Fruit fly (Drosophila melanogaster) whole organism, embryonic: ENCODE data around the gene CG16865.

Experiments
- Abd-B ChIP-seq: fragments of 200-800 bp; sonication (Bioruptor generic); optimal IDR thresholded peaks from 2 replicates; lab custom pipeline; 2018; ENCODE audit warnings: missing biosample characterization, mild to moderate bottlenecking, missing genetic modification characterization, moderate library complexity
- Antp ChIP-seq: fragments of 200-800 bp; sonication (Bioruptor generic); optimal IDR thresholded peaks from 3 replicates; lab custom pipeline; 2016; ENCODE audit warnings: missing biosample characterization, missing genetic modification characterization
- Atf3 ChIP-seq: fragments of 200-800 bp; sonication (Bioruptor generic); optimal IDR thresholded peaks from 3 replicates; lab custom pipeline; 2016; ENCODE audit warnings: missing biosample characterization, missing genetic modification characterization
- CG10462 ChIP-seq: fragments of 200-800 bp; sonication (Bioruptor generic); optimal IDR thresholded peaks from 2 replicates; lab custom pipeline; 2016; ENCODE audit warnings: missing biosample characterization, missing genetic modification characterization
- CG10959 ChIP-seq: fragments of 200-800 bp; sonication (Bioruptor generic); IDR thresholded peaks from 2 replicates; pipeline ENCODE4 v1.3.6; 2022; ENCODE audit warnings: missing biosample characterization, missing genetic modification characterization
- CG11093 ChIP-seq: fragments of 200-800 bp; sonication (Bioruptor generic); IDR thresholded peaks from 3 replicates; pipeline ENCODE4 v1.3.6; 2022; ENCODE audit warnings: missing biosample characterization, missing genetic modification characterization
- CG12236 ChIP-seq: fragments of 200-800 bp; sonication (Bioruptor generic); optimal IDR thresholded peaks from 2 replicates; lab custom pipeline; 2016; ENCODE audit warnings: missing biosample characterization, missing genetic modification characterization
- CG14441 ChIP-seq: fragments of 200-800 bp; sonication (Bioruptor generic); IDR thresholded peaks from 2 replicates; pipeline ENCODE4 v1.3.6; 2022; ENCODE audit warnings: missing biosample characterization, missing genetic modification characterization
- CG15601 ChIP-seq: fragments of 200-800 bp; sonication (Bioruptor generic); optimal IDR thresholded peaks from 3 replicates; lab custom pipeline; 2019; ENCODE audit warnings: missing biosample characterization, mild to moderate bottlenecking, missing genetic modification characterization, moderate library complexity
- CG1603 ChIP-seq: fragments of 200-800 bp; sonication (Bioruptor generic); optimal IDR thresholded peaks from 2 replicates; lab custom pipeline; 2019; ENCODE audit warnings: missing biosample characterization, mild to moderate bottlenecking, missing genetic modification characterization, moderate library complexity
- CG16863 ChIP-seq: fragments of 200-800 bp; sonication (Bioruptor generic); optimal IDR thresholded peaks from 3 replicates; lab custom pipeline; 2016; ENCODE audit warnings: missing biosample characterization, missing genetic modification characterization
- CG17829 ChIP-seq: fragments of 200-800 bp; optimal IDR thresholded peaks from 2 replicates; lab custom pipeline; 2019; ENCODE audit warnings: missing biosample characterization, mild to moderate bottlenecking, missing genetic modification characterization, moderate library complexity
- CG18011 ChIP-seq: fragments of 200-800 bp; sonication (Bioruptor generic); optimal IDR thresholded peaks from 2 replicates; lab custom pipeline; 2017; ENCODE audit warnings: missing biosample characterization, missing genetic modification characterization, mild to moderate bottlenecking, moderate library complexity, missing genotype
- CG32532 ChIP-seq: fragments of 200-800 bp; sonication (Bioruptor generic); IDR thresholded peaks from 2 replicates; pipeline ENCODE4 v1.3.6; 2022; ENCODE audit warnings: missing biosample characterization, missing genetic modification characterization
- CG34422 ChIP-seq: fragments of 200-800 bp; sonication (Bioruptor generic); IDR thresholded peaks from 3 replicates; pipeline ENCODE4 v1.3.6; 2022; ENCODE audit warnings: missing biosample characterization, missing genetic modification characterization
- CG3995 ChIP-seq: fragments of 200-800 bp; sonication (Bioruptor generic); optimal IDR thresholded peaks from 3 replicates; lab custom pipeline; 2016; ENCODE audit warnings: missing biosample characterization, missing genetic modification characterization
- CG6854 ChIP-seq: fragments of 200-800 bp; sonication (Bioruptor generic); optimal IDR thresholded peaks from 3 replicates; lab custom pipeline; 2017; ENCODE audit warnings: missing biosample characterization, mild to moderate bottlenecking, missing genetic modification characterization
- CG7357 ChIP-seq: fragments of 200-800 bp; sonication (Bioruptor generic); IDR thresholded peaks from 3 replicates; pipeline ENCODE4 v1.3.6; 2022; ENCODE audit warnings: missing biosample characterization, missing genetic modification characterization
- CG7372 ChIP-seq: fragments of 200-800 bp; sonication (Bioruptor generic); IDR thresholded peaks from 2 replicates; pipeline ENCODE4 v1.3.6; 2022; ENCODE audit warnings: missing biosample characterization, missing genetic modification characterization
- CG7963 ChIP-seq: fragments of 200-800 bp; sonication (Bioruptor generic); IDR thresholded peaks from 3 replicates; pipeline ENCODE4 v1.3.6; 2022; ENCODE audit warnings: missing biosample characterization, missing genetic modification characterization; ENCODE audit not compliant: partially characterized antibody
- CG8089 ChIP-seq: fragments of 200-800 bp; sonication (Bioruptor generic); optimal IDR thresholded peaks from 3 replicates; lab custom pipeline; 2016; ENCODE audit warnings: missing biosample characterization, missing genetic modification characterization
- CG8281 ChIP-seq: fragments of 200-800 bp; sonication (Bioruptor generic); optimal IDR thresholded peaks from 2 replicates; lab custom pipeline; 2018; ENCODE audit warnings: missing biosample characterization, mild to moderate bottlenecking, missing genetic modification characterization, moderate library complexity
- Dek ChIP-seq: fragments of 200-800 bp; sonication (Bioruptor generic); optimal IDR thresholded peaks from 3 replicates; lab custom pipeline; 2019; ENCODE audit warnings: missing biosample characterization, mild to moderate bottlenecking, missing genetic modification characterization, moderate library complexity
- Dref ChIP-seq: fragments of 200-800 bp; sonication (Bioruptor generic); IDR thresholded peaks from 2 replicates; pipeline ENCODE4 v1.3.6; 2022; ENCODE audit warnings: missing biosample characterization, missing genetic modification characterization
- Ets97D ChIP-seq: fragments of 200-800 bp; sonication (Bioruptor generic); optimal IDR thresholded peaks from 3 replicates; lab custom pipeline; 2016; ENCODE audit warnings: missing biosample characterization, missing genetic modification characterization
- Mad ChIP-seq: fragments of 200-800 bp; sonication (Bioruptor generic); optimal IDR thresholded peaks from 2 replicates; lab custom pipeline; 2016; ENCODE audit warnings: missing biosample characterization, missing genetic modification characterization
- NfI ChIP-seq: fragments of 200-800 bp; sonication (Bioruptor generic); optimal IDR thresholded peaks from 3 replicates; lab custom pipeline; 2018; ENCODE audit warnings: missing biosample characterization, mild to moderate bottlenecking, missing genetic modification characterization, moderate library complexity
- Optix ChIP-seq: fragments of 200-800 bp; sonication (Bioruptor generic); IDR thresholded peaks from 3 replicates; pipeline ENCODE4 v1.3.6; 2022; ENCODE audit warnings: missing biosample characterization, missing genetic modification characterization
- Stat92E ChIP-seq, 3 experiments: fragments of >200 bp in 2 of 3; fragments of 200-800 bp in 1 of 3; sonication (Bioruptor generic) in 1 of 3; optimal IDR thresholded peaks; 2 replicates each; lab custom pipeline; 2017 to 2019; ENCODE audit warnings: missing biosample characterization in 3 of 3, missing genetic modification characterization in 3 of 3, mild to moderate bottlenecking in 1 of 3, moderate library complexity in 1 of 3
- Usf ChIP-seq: fragments of 200-800 bp; sonication (Bioruptor generic); optimal IDR thresholded peaks from 2 replicates; lab custom pipeline; 2017; ENCODE audit warnings: missing genotype, missing biosample characterization, missing genetic modification characterization
- Xbp1 ChIP-seq: fragments of 200-800 bp; sonication (Bioruptor generic); optimal IDR thresholded peaks from 3 replicates; lab custom pipeline; 2016; ENCODE audit warnings: missing biosample characterization, mild to moderate bottlenecking, missing genetic modification characterization
- az2 ChIP-seq: fragments of 200-800 bp; sonication (Bioruptor generic); optimal IDR thresholded peaks from 3 replicates; lab custom pipeline; 2016; ENCODE audit warnings: missing biosample characterization, missing genetic modification characterization
- bab2 ChIP-seq: fragments of 200-800 bp; sonication (Bioruptor generic); optimal IDR thresholded peaks from 2 replicates; lab custom pipeline; 2016; ENCODE audit warnings: missing biosample characterization, missing genetic modification characterization
- bsh ChIP-seq, 2 experiments: fragments of 200-800 bp; sonication (Bioruptor generic); optimal IDR thresholded peaks; 2 replicates each; lab custom pipeline; 2017 to 2018; ENCODE audit warnings: mild to moderate bottlenecking in 2 of 2, missing biosample characterization in 2 of 2, missing genetic modification characterization in 2 of 2, moderate library complexity in 1 of 2
- chif ChIP-seq, 2 experiments: fragments of 200-800 bp; sonication (Bioruptor generic); optimal IDR thresholded peaks; 3 replicates each; lab custom pipeline; 2016; ENCODE audit warnings: missing biosample characterization in 2 of 2, missing genetic modification characterization in 2 of 2
- ci ChIP-seq: fragments of 200-800 bp; sonication (Bioruptor generic); IDR thresholded peaks from 3 replicates; pipeline ENCODE4 v1.3.6; 2022; ENCODE audit warnings: missing biosample characterization, missing genetic modification characterization
- dpn ChIP-seq, 2 experiments: fragments of 200-800 bp; sonication (Bioruptor generic); optimal IDR thresholded peaks; 3 replicates each; lab custom pipeline; 2016; ENCODE audit warnings: missing biosample characterization in 2 of 2, missing genetic modification characterization in 2 of 2
- fd64A ChIP-seq: fragments of 200-800 bp; sonication (Bioruptor generic); optimal IDR thresholded peaks from 3 replicates; lab custom pipeline; 2018; ENCODE audit warnings: missing biosample characterization, mild to moderate bottlenecking, missing genetic modification characterization
- gcm ChIP-seq: fragments of 200-800 bp; sonication (Bioruptor generic); optimal IDR thresholded peaks from 2 replicates; lab custom pipeline; 2019; ENCODE audit warnings: missing biosample characterization, mild to moderate bottlenecking, missing genetic modification characterization, moderate library complexity
- gro ChIP-seq: fragments of 200-800 bp; sonication (Bioruptor generic); optimal IDR thresholded peaks from 2 replicates; lab custom pipeline; 2016; ENCODE audit warnings: missing biosample characterization, missing genetic modification characterization
- ham ChIP-seq: fragments of 200-800 bp; sonication (Bioruptor generic); IDR thresholded peaks from 2 replicates; pipeline ENCODE4 v1.3.6; 2022; ENCODE audit warnings: missing biosample characterization, missing genetic modification characterization
- hkb ChIP-seq, 2 experiments: fragments of 200-800 bp in 1 of 2; fragments of >200 bp in 1 of 2; sonication (Bioruptor generic) in 1 of 2; IDR thresholded peaks in 1 of 2; optimal IDR thresholded peaks in 1 of 2; 2 replicates each; pipeline versions ENCODE4 v1.3.6 to Lab custom; 2017 to 2022; ENCODE audit warnings: missing biosample characterization in 1 of 2, missing genetic modification characterization in 1 of 2
- kah ChIP-seq: fragments of 200-800 bp; sonication (Bioruptor generic); optimal IDR thresholded peaks from 2 replicates; lab custom pipeline; 2018; ENCODE audit warnings: missing biosample characterization, mild to moderate bottlenecking, missing genetic modification characterization
- kay ChIP-seq: fragments of 200-800 bp; sonication (Bioruptor generic); optimal IDR thresholded peaks from 2 replicates; lab custom pipeline; 2016; ENCODE audit warnings: missing biosample characterization, missing genetic modification characterization
- pnt ChIP-seq: fragments of 200-800 bp; sonication (Bioruptor generic); optimal IDR thresholded peaks from 3 replicates; lab custom pipeline; 2016; ENCODE audit warnings: missing biosample characterization, missing genetic modification characterization
- prd ChIP-seq, 3 experiments: fragments of >200 bp in 2 of 3; fragments of 200-800 bp in 1 of 3; sonication (Bioruptor generic) in 1 of 3; optimal IDR thresholded peaks in 2 of 3; IDR thresholded peaks in 1 of 3; 2 replicates in 2 of 3; 3 replicates in 1 of 3; pipeline versions ENCODE4 v1.3.6 to Lab custom; 2017 to 2022; ENCODE audit warnings: missing biosample characterization in 1 of 3, missing genetic modification characterization in 1 of 3
- sob ChIP-seq: fragments of 200-800 bp; sonication (Bioruptor generic); IDR thresholded peaks from 2 replicates; pipeline ENCODE4 v1.3.6; 2022; ENCODE audit warnings: missing biosample characterization, missing genetic modification characterization
- ttk ChIP-seq: fragments of 200-800 bp; sonication (Bioruptor generic); IDR thresholded peaks from 2 replicates; pipeline ENCODE4 v2.1.2; 2022; ENCODE audit warnings: missing biosample characterization, missing genetic modification characterization
- unc-4 ChIP-seq: fragments of 200-800 bp; sonication (Bioruptor generic); IDR thresholded peaks from 2 replicates; pipeline ENCODE4 v1.3.6; 2022; ENCODE audit warnings: missing biosample characterization, missing genetic modification characterization; ENCODE audit not compliant: partially characterized antibody
- z ChIP-seq: fragments of 200-800 bp; sonication (Bioruptor generic); IDR thresholded peaks from 3 replicates; pipeline ENCODE4 v1.3.6; 2022; ENCODE audit warnings: missing biosample characterization, missing genetic modification characterization

Gene CG16865

dm6 chr2L:13833058-13833457, 21.7 kb downstream of the CG16865 start, which contains the start of the genes GatC, PolG2 and Polr2C (continued):
- TF ChIP-seq CG8281 (no peak), bsh (GFP tag; optimal IDR thresholded peaks at IDR 0.05; lab: Kevin White, UChicago) (peak in 1 of 2 experiments; percentile 23), prd (optimal IDR thresholded peaks at IDR 0.05; lab: Kevin White, UChicago) (no peak), prd (GFP tag; IDR thresholded peaks at IDR 0.05; lab: Robert Waterston, UW) (peak; percentile 47; the same call in 2 of the 3 replicates), CG17829 (tag; lab: Kevin White, UChicago) (peak; percentile 53), CG7963 (peak; percentile 73), Usf (no peak), NfI (peak; percentile 60), ham (no peak), kay (no peak), CG10462 (GFP tag; lab: Kevin White, UChicago) (peak; percentile 16), unc-4 (GFP tag; lab: Robert Waterston, UW) (peak; percentile 81), gro (GFP tag; lab: Kevin White, UChicago) (peak; percentile 13), Xbp1 (peak; percentile 31), CG12236 (GFP tag; lab: Kevin White, UChicago) (no peak), dpn (GFP tag; optimal IDR thresholded peaks at IDR 0.05; lab: Kevin White, UChicago) (peak; percentile 28 to 66), CG8089 (GFP tag; lab: Kevin White, UChicago) (peak; percentile 12), ci (GFP tag; lab: Robert Waterston, UW) (peak; percentile 49), CG11093 (GFP tag; lab: Robert Waterston, UW) (no peak), ttk (peak; percentile 10; the same call in 1 of the 2 replicates), CG10959 (GFP tag; lab: Robert Waterston, UW) (no peak), chif (GFP tag; optimal IDR thresholded peaks at IDR 0.05; lab: Kevin White, UChicago) (peak in 1 of 2 experiments; percentile 47), sob (peak; percentile 72), CG7357 (peak; percentile 82), Dref (peak; percentile 80), CG7372 (GFP tag; lab: Robert Waterston, UW) (no peak), CG34422 (GFP tag; lab: Robert Waterston, UW) (peak; percentile 62; the same call in 1 of the 3 replicates), CG1603 (tag; lab: Kevin White, UChicago) (peak; percentile 65), pnt (GFP tag; lab: Kevin White, UChicago) (peak; percentile 11), z (GFP tag; lab: Robert Waterston, UW) (no peak), Dek (tag; lab: Kevin White, UChicago) (no peak), gcm (peak; percentile 53), CG18011 (GFP tag; lab: Kevin White, UChicago) (peak; percentile 97), az2 (no peak), kah (GFP tag; lab: Kevin White, UChicago) (no peak), bab2 (peak; percentile 41), CG32532 (peak; percentile 34; the same call in 1 of the 2 replicates), Abd-B (GFP tag; lab: Kevin White, UChicago) (peak; percentile 36), CG16863 (GFP tag; lab: Kevin White, UChicago) (peak; percentile 38), fd64A (GFP tag; lab: Kevin White, UChicago) (no peak), Antp (GFP tag; lab: Kevin White, UChicago) (no peak), Mad (GFP tag; lab: Kevin White, UChicago) (no peak), Stat92E (GFP tag; optimal IDR thresholded peaks at IDR 0.05; lab: Kevin White, UChicago) (peak in 1 of 3 experiments; percentile 52), hkb (optimal IDR thresholded peaks at IDR 0.05; lab: Kevin White, UChicago) (peak; percentile 74), hkb (GFP tag; IDR thresholded peaks at IDR 0.05; lab: Robert Waterston, UW) (no peak), Optix (GFP tag; lab: Robert Waterston, UW) (no peak), CG15601 (tag; lab: Kevin White, UChicago) (peak; percentile 35), CG3995 (GFP tag; lab: Kevin White, UChicago) (peak; percentile 42), Atf3 (GFP tag; lab: Kevin White, UChicago) (peak; percentile 35), CG14441 (GFP tag; lab: Robert Waterston, UW) (no peak), Ets97D (peak; percentile 46), CG6854 (GFP tag; lab: Kevin White, UChicago) (no peak)
